Fruit fly (Drosophila melanogaster) whole organism, prepupa: Measurements from ENCODE around the gene CG6333.

ENCODE experiments used
- Blimp-1 ChIP-seq: fragments of 200-800 bp; sonication (Bioruptor generic); optimal IDR thresholded peaks from 3 replicates; lab custom pipeline; 2017; ENCODE audit warnings: missing biosample characterization, missing genetic modification characterization, mild to moderate bottlenecking, moderate library complexity, missing genetic modification reagents
- CG16779 ChIP-seq: fragments of 200-800 bp; sonication (Bioruptor generic); optimal IDR thresholded peaks from 3 replicates; lab custom pipeline; 2017; ENCODE audit warnings: missing biosample characterization, mild to moderate bottlenecking, missing genetic modification characterization
- CG6854 ChIP-seq: fragments of 200-800 bp; sonication (Bioruptor generic); optimal IDR thresholded peaks from 2 replicates; lab custom pipeline; 2017; ENCODE audit warnings: missing biosample characterization, mild to moderate bottlenecking, missing genetic modification characterization
- CG7368 ChIP-seq: fragments of 200-800 bp; sonication (Bioruptor generic); optimal IDR thresholded peaks from 3 replicates; lab custom pipeline; 2016; ENCODE audit warnings: missing biosample characterization, missing genetic modification characterization
- CG8632 ChIP-seq: fragments of 200-800 bp; sonication (Bioruptor generic); optimal IDR thresholded peaks from 3 replicates; lab custom pipeline; 2016; ENCODE audit warnings: missing biosample characterization, missing genetic modification characterization
- Ets96B ChIP-seq: fragments of 200-800 bp; optimal IDR thresholded peaks from 2 replicates; lab custom pipeline; 2019; ENCODE audit warnings: missing biosample characterization, mild to moderate bottlenecking, missing genetic modification characterization, moderate library complexity
- Gug ChIP-seq: fragments of 200-800 bp; sonication (Bioruptor generic); IDR thresholded peaks from 2 replicates; pipeline ENCODE4 v1.3.6; 2022; ENCODE audit warnings: missing biosample characterization, missing genetic modification characterization
- Sox102F ChIP-seq: fragments of 200-800 bp; sonication (Bioruptor generic); optimal IDR thresholded peaks from 2 replicates; lab custom pipeline; 2016; ENCODE audit warnings: missing biosample characterization, mild to moderate bottlenecking, missing genetic modification characterization
- Sox14 ChIP-seq: fragments of 200-800 bp; sonication (Bioruptor generic); optimal IDR thresholded peaks from 3 replicates; lab custom pipeline; 2016; ENCODE audit warnings: missing biosample characterization, missing genetic modification characterization
- Sox15 ChIP-seq: fragments of 200-800 bp; sonication (Bioruptor generic); optimal IDR thresholded peaks from 3 replicates; lab custom pipeline; 2016; ENCODE audit warnings: missing biosample characterization, missing genetic modification characterization
- dac ChIP-seq: fragments of 200-800 bp; sonication (Bioruptor generic); optimal IDR thresholded peaks from 2 replicates; lab custom pipeline; 2017; ENCODE audit warnings: missing biosample characterization, mild to moderate bottlenecking, missing genetic modification characterization
- fd59A ChIP-seq: fragments of 200-800 bp; sonication (Bioruptor generic); optimal IDR thresholded peaks from 2 replicates; lab custom pipeline; 2017; ENCODE audit warnings: missing biosample characterization, mild to moderate bottlenecking, missing genetic modification characterization, missing genetic modification reagents
- lz ChIP-seq: fragments of 200-800 bp; sonication (Bioruptor generic); optimal IDR thresholded peaks from 3 replicates; lab custom pipeline; 2016; ENCODE audit warnings: missing biosample characterization, missing genetic modification characterization
- vri ChIP-seq: fragments of 200-800 bp; sonication (Bioruptor generic); optimal IDR thresholded peaks from 3 replicates; lab custom pipeline; 2016; ENCODE audit warnings: missing biosample characterization, mild to moderate bottlenecking, missing genetic modification characterization

DNA sequence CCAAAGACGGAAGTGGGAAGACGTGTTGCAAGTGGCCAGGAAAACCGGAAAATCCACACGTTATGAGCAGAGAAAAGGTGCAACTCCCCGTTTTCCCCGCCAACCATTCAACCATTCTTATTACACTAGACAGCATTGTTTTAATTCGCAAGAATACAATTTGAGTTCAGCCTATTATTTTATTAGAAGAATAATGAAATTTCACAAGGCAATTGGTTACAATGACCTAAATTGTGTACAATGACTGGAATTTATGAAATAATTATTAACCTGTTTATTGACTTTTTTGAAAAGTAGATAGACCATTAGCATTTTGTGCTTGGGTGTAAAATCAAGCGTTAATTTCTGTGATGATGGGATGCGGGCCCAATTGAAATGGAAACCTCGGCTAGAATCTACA, 18.5 kb upstream of the CG6333 start:
- TF ChIP-seq Blimp-1 (GFP tag; lab: Kevin White, UChicago) (no peak), lz (GFP tag; lab: Kevin White, UChicago) (no peak), Sox15 (GFP tag; lab: Kevin White, UChicago) (no peak), Sox102F (GFP tag; lab: Kevin White, UChicago) (no peak), vri (GFP tag; lab: Kevin White, UChicago) (no peak), CG16779 (tag; lab: Kevin White, UChicago) (no peak), CG7368 (GFP tag; lab: Kevin White, UChicago) (no peak), fd59A (no peak), CG6854 (GFP tag; lab: Kevin White, UChicago) (no peak), Gug (GFP tag; lab: Robert Waterston, UW) (peak; percentile 15; the same call in 1 of the 2 replicates), Sox14 (GFP tag; lab: Kevin White, UChicago) (peak; percentile 40), CG8632 (GFP tag; lab: Kevin White, UChicago) (no peak), Ets96B (no peak), dac (GFP tag; lab: Kevin White, UChicago) (no peak)
